Fruit fly (Drosophila melanogaster): Measurements from ENCODE around the gene CG7692.
A peak's percentile ranks its signal among the peaks of the same experiment; 100 is the strongest.

CG7692 gene

dm6 chr3L:17352812-17353211, 1.2 kb downstream of the CG7692 start (continued):
- TF ChIP-seq pfk (GFP tag; optimal IDR thresholded peaks at IDR 0.05) = no peak
- TF ChIP-seq CG17802 (tag; optimal IDR thresholded peaks at IDR 0.05) = no peak
- peak; percentile 79 for TF ChIP-seq dm (GFP tag; optimal IDR thresholded peaks at IDR 0.05)
- no peak for TF ChIP-seq zfh2 (GFP tag; optimal IDR thresholded peaks at IDR 0.05)
- no peak for TF ChIP-seq Doc2 (GFP tag; IDR thresholded peaks at IDR 0.05)
- peak; percentile 95 for TF ChIP-seq trem (tag; optimal IDR thresholded peaks at IDR 0.05)
- no peak for TF ChIP-seq ATbp (GFP tag; optimal IDR thresholded peaks at IDR 0.05)
- TF ChIP-seq ase (GFP tag; IDR thresholded peaks at IDR 0.05) = no peak
- TF ChIP-seq fd96Cb (tag; optimal IDR thresholded peaks at IDR 0.05) = no peak
- no peak for TF ChIP-seq fd3F (GFP tag; optimal IDR thresholded peaks at IDR 0.05)
- no peak for TF ChIP-seq CG8089 (GFP tag; optimal IDR thresholded peaks at IDR 0.05)
- no peak for TF ChIP-seq HLHmδ (GFP tag; optimal IDR thresholded peaks at IDR 0.05)
- TF ChIP-seq CG16779 (GFP tag; IDR thresholded peaks at IDR 0.05) = no peak
- no peak for TF ChIP-seq CG11247 (GFP tag; IDR thresholded peaks at IDR 0.05)
- TF ChIP-seq CG8765 (GFP tag; IDR thresholded peaks at IDR 0.05) = no peak
- TF ChIP-seq ap (GFP tag; IDR thresholded peaks at IDR 0.05) = no peak
- no peak for TF ChIP-seq esg (GFP tag; conservative IDR thresholded peaks at IDR 0.05)
- peak; percentile 99 for TF ChIP-seq CG9215 (GFP tag; IDR thresholded peaks at IDR 0.05)
- TF ChIP-seq rib (GFP tag; IDR thresholded peaks at IDR 0.05) = no peak
- TF ChIP-seq lmd (GFP tag; IDR thresholded peaks at IDR 0.05) = no peak
- no peak for TF ChIP-seq danr (GFP tag; IDR thresholded peaks at IDR 0.05)
- no peak for TF ChIP-seq ttk (GFP tag; IDR thresholded peaks at IDR 0.05)
- TF ChIP-seq yki (optimal IDR thresholded peaks at IDR 0.05) = no peak
- peak; percentile 36; the same call in 1 of the 4 replicates for TF ChIP-seq Dll (GFP tag; IDR thresholded peaks at IDR 0.05; ENCODE audit: partially characterized antibody)
- peak; percentile 53 for TF ChIP-seq Myb (GFP tag; optimal IDR thresholded peaks at IDR 0.05)
- no peak for TF ChIP-seq CG3065 (GFP tag; optimal IDR thresholded peaks at IDR 0.05)
- TF ChIP-seq bcd (GFP tag; optimal IDR thresholded peaks at IDR 0.05) = peak; percentile 16
- TF ChIP-seq CG17359 (tag; optimal IDR thresholded peaks at IDR 0.05) = no peak
- TF ChIP-seq Meics (GFP tag; optimal IDR thresholded peaks at IDR 0.05) = no peak
- no peak for TF ChIP-seq wdn (GFP tag; IDR thresholded peaks at IDR 0.05)
- no peak for TF ChIP-seq CG32532 (GFP tag; IDR thresholded peaks at IDR 0.05)
- TF ChIP-seq mam (GFP tag; optimal IDR thresholded peaks at IDR 0.05) = peak; percentile 11
- TF ChIP-seq sim (GFP tag; IDR thresholded peaks at IDR 0.05) = no peak
- no peak for TF ChIP-seq seq (GFP tag; IDR thresholded peaks at IDR 0.05)
- no peak for TF ChIP-seq Camta (GFP tag; optimal IDR thresholded peaks at IDR 0.05)
- no peak for TF ChIP-seq CG6272 (GFP tag; IDR thresholded peaks at IDR 0.05)
- no peak for TF ChIP-seq Atf3 (GFP tag; optimal IDR thresholded peaks at IDR 0.05)
- TF ChIP-seq CG18476 (GFP tag; optimal IDR thresholded peaks at IDR 0.05) = no peak
- no peak for TF ChIP-seq CG32772 (GFP tag; IDR thresholded peaks at IDR 0.05)
- no peak for TF ChIP-seq CG17361 (GFP tag; IDR thresholded peaks at IDR 0.05)
- TF ChIP-seq gem (tag; optimal IDR thresholded peaks at IDR 0.05) = no peak
- peak; percentile 17 for TF ChIP-seq Elba2 (GFP tag; optimal IDR thresholded peaks at IDR 0.05)
- no peak for TF ChIP-seq Ssrp (tag; optimal IDR thresholded peaks at IDR 0.05)
- no peak for TF ChIP-seq nom (GFP tag; optimal IDR thresholded peaks at IDR 0.05)
- TF ChIP-seq hth (optimal IDR thresholded peaks at IDR 0.05) = no peak
- TF ChIP-seq Nf-YA (GFP tag; IDR thresholded peaks at IDR 0.05) = no peak
- TF ChIP-seq chn (GFP tag; optimal IDR thresholded peaks at IDR 0.05) = no peak
- TF ChIP-seq D19B (GFP tag; optimal IDR thresholded peaks at IDR 0.05) = no peak
- TF ChIP-seq CG18764 (GFP tag; optimal IDR thresholded peaks at IDR 0.05) = no peak
- peak; percentile 55 for TF ChIP-seq Sry-δ (GFP tag; optimal IDR thresholded peaks at IDR 0.05)
- TF ChIP-seq ssp (GFP tag; IDR thresholded peaks at IDR 0.05) = no peak
- TF ChIP-seq Aef1 (GFP tag; IDR thresholded peaks at IDR 0.05) = no peak
- no peak for TF ChIP-seq CG6854 (GFP tag; optimal IDR thresholded peaks at IDR 0.05)
- TF ChIP-seq unpg (GFP tag; optimal IDR thresholded peaks at IDR 0.05) = no peak

Measured in whole organism, embryonic.